Fruit fly (Drosophila melanogaster): Measurements from ENCODE around the gene Nprl3.

DNA sequence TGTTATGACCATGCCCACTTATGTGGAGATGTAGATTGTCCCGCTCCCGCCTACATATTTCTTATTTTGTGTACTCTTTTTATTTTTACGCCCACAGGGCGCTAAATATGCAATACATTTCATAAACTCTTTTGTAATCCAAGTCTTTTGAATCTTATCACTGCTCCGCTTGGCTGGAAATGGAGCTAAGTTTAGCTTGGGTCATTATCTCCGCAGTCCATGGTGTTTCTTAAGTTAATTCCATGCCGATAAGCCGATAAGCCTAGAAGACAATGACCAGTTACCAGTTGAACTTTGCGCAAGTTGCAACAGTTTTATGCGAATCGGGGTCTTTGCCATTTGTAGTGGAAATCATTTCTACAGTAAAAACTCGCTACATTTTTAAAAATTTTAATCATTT is 5.2 kb downstream of the Nprl3 start:
- TF ChIP-seq D1 (tag; optimal IDR thresholded peaks at IDR 0.05): no peak
- TF ChIP-seq Snoo (tag; optimal IDR thresholded peaks at IDR 0.05): no peak
- TF ChIP-seq Ets98B (GFP tag; IDR thresholded peaks at IDR 0.05): no peak
- TF ChIP-seq gl (tag; optimal IDR thresholded peaks at IDR 0.05): no peak
- no peak for TF ChIP-seq CG13204 (GFP tag; optimal IDR thresholded peaks at IDR 0.05)
- TF ChIP-seq CG12605 (GFP tag; IDR thresholded peaks at IDR 0.05): no peak

Measured in whole organism, pupa.